Worm (Caenorhabditis elegans): ENCODE results near the gene F28F5.6.

DNA sequence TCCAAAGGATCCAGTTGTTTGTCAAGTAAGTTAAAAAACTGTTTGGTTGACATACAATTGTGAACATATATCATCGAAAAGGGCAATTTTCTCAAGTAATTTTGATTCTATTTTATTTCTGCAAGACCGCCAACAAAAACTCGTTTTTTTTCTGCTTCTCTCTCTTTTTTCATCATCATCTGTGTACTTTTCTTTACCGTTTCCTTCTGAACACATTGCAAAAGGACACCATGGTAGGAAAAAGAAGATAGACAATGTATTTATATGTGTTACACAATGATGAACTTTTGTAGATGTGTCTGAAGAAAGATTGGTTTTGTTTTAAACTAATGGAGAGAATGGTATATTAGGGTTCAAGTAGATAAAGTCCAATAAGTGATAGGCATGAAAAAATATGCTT lies 20.3 kb downstream of the F28F5.6 start:
- no peak for TF ChIP-seq nhr-76 (tag; optimal IDR thresholded peaks at IDR 0.05)
- TF ChIP-seq unc-62 (GFP tag; optimal IDR thresholded peaks at IDR 0.05): no peak
- no peak for TF ChIP-seq unc-39 (tag; optimal IDR thresholded peaks at IDR 0.05)
- no peak for TF ChIP-seq bed-3 (GFP tag; optimal IDR thresholded peaks at IDR 0.05)
- TF ChIP-seq nhr-2 (tag; optimal IDR thresholded peaks at IDR 0.05): no peak
- no peak for TF ChIP-seq lin-13 (tag; optimal IDR thresholded peaks at IDR 0.05)
- TF ChIP-seq drap-1 (GFP tag; optimal IDR thresholded peaks at IDR 0.05): no peak
- no peak for TF ChIP-seq elt-1 (tag; optimal IDR thresholded peaks at IDR 0.05; ENCODE audit: borderline replicate concordance, insufficient read depth)
